Worm (Caenorhabditis elegans) whole organism, L3 larva: ENCODE data around the gene vha-8.

Experiments
- fos-1 ChIP-seq: fragments of 150-350 bp; optimal IDR thresholded peaks from 2 replicates; lab custom pipeline; 2014; ENCODE audit warnings: missing biosample characterization, missing genetic modification characterization
- lin-39 ChIP-seq: fragments of 150-350 bp; optimal IDR thresholded peaks from 2 replicates; lab custom pipeline; 2018; ENCODE audit warnings: missing biosample characterization, missing genetic modification reagents, missing genetic modification characterization
- zag-1 ChIP-seq: fragments of 150-350 bp; optimal IDR thresholded peaks from 2 replicates; lab custom pipeline; 2014; ENCODE audit warnings: missing biosample characterization, missing genetic modification characterization

- no peak for TF ChIP-seq zag-1 (tag; lab: Kevin White, UChicago)
- no peak for TF ChIP-seq fos-1 (tag; lab: Kevin White, UChicago)
- peak; percentile 17 for TF ChIP-seq lin-39 (tag; lab: Kevin White, UChicago)
Observed at ce11 chrIV:6834705-6835104, 43.8 kb downstream of the vha-8 start.
